Worm (Caenorhabditis elegans): ENCODE data around the gene Y32G9B.1.

Gene Y32G9B.1

ce11 chrV:1875497-1875988 is 45.7 kb upstream of the Y32G9B.1 start (continued):
- TF ChIP-seq madf-3 (GFP tag; IDR thresholded peaks at IDR 0.05) (peak; percentile 61; the same call in 1 of the 2 replicates), dpl-1 (GFP tag; optimal IDR thresholded peaks at IDR 0.05) (no peak), rcor-1 (GFP tag; IDR thresholded peaks at IDR 0.05) (peak; percentile 50), snpc-1.3 (tag; optimal IDR thresholded peaks at IDR 0.05; ENCODE audit: insufficient read depth) (no peak), let-607 (tag; optimal IDR thresholded peaks at IDR 0.05) (peak in 1 of 2 experiments; percentile 40), T07F8.4 (tag; optimal IDR thresholded peaks at IDR 0.05) (no peak), F57A8.1 (GFP tag; optimal IDR thresholded peaks at IDR 0.05) (no peak), B0019.2 (GFP tag; conservative IDR thresholded peaks at IDR 0.05) (no peak; the same call in 1 of the 2 replicates), bed-1 (GFP tag; IDR thresholded peaks at IDR 0.05) (no peak), Y53G8AR.9 (GFP tag; conservative IDR thresholded peaks at IDR 0.05) (peak; percentile 81), attf-5 (GFP tag; optimal IDR thresholded peaks at IDR 0.05) (peak; percentile 27), madf-10 (tag; optimal IDR thresholded peaks at IDR 0.05) (peak; percentile 20), egl-44 (GFP tag; IDR thresholded peaks at IDR 0.05) (peak; percentile 32; the same call in 1 of the 2 replicates), mes-4 (tag; optimal IDR thresholded peaks at IDR 0.05) (no peak), ceh-40 (GFP tag; IDR thresholded peaks at IDR 0.05) (peak; percentile 70; the same call in 1 of the 2 replicates), F39B2.1 (GFP tag; IDR thresholded peaks at IDR 0.05) (peak; percentile 21; the same call in 1 of the 2 replicates), B0261.1 (tag; optimal IDR thresholded peaks at IDR 0.05) (peak; percentile 38), C06A6.2 (GFP tag; conservative IDR thresholded peaks at IDR 0.05) (no peak), ZK185.1 (tag; optimal IDR thresholded peaks at IDR 0.05; ENCODE audit: poor library complexity, severe bottlenecking) (no peak), snpc-1.1 (tag; optimal IDR thresholded peaks at IDR 0.05; ENCODE audit: insufficient read depth) (no peak), F57C9.4 (tag; optimal IDR thresholded peaks at IDR 0.05) (peak; percentile 94), lsy-27 (tag; optimal IDR thresholded peaks at IDR 0.05; ENCODE audit: borderline replicate concordance, insufficient read depth) (no peak), Y95B8A.8 (GFP tag; IDR thresholded peaks at IDR 0.05) (peak; percentile 81), F49E8.2 (tag; optimal IDR thresholded peaks at IDR 0.05; ENCODE audit: insufficient read depth) (peak; percentile 71), unc-62 (GFP tag; optimal IDR thresholded peaks at IDR 0.05) (no peak), attf-6 (GFP tag; IDR thresholded peaks at IDR 0.05) (peak; percentile 69; the same call in 1 of the 2 replicates), somi-1 (GFP tag; optimal IDR thresholded peaks at IDR 0.05) (no peak), sea-2 (GFP tag; IDR thresholded peaks at IDR 0.05) (no peak), efl-1 (GFP tag; optimal IDR thresholded peaks at IDR 0.05) (no peak), xnd-1 (tag; optimal IDR thresholded peaks at IDR 0.05) (no peak), nhr-179 (tag; optimal IDR thresholded peaks at IDR 0.05) (no peak), cebp-1 (GFP tag; IDR thresholded peaks at IDR 0.05) (no peak), cebp-1 (tag; optimal IDR thresholded peaks at IDR 0.05) (peak; percentile 78), snpc-3.4 (tag; optimal IDR thresholded peaks at IDR 0.05) (peak; percentile 62), mel-28 (tag; optimal IDR thresholded peaks at IDR 0.05; ENCODE audit: borderline replicate concordance) (no peak), Y67H2A.10 (GFP tag; conservative IDR thresholded peaks at IDR 0.05) (no peak), F37B4.10 (GFP tag; IDR thresholded peaks at IDR 0.05) (no peak), C17E4.6 (GFP tag; IDR thresholded peaks at IDR 0.05) (0 out of 2 replicates have a peak, but pooled peaks have one; percentile 11), nhr-90 (tag; optimal IDR thresholded peaks at IDR 0.05) (no peak), atf-7 (tag; optimal IDR thresholded peaks at IDR 0.05) (peak; percentile 76), F52B5.7 (tag; optimal IDR thresholded peaks at IDR 0.05) (peak; percentile 96), sdz-38 (tag; optimal IDR thresholded peaks at IDR 0.05) (no peak), let-526 (GFP tag; IDR thresholded peaks at IDR 0.05) (0 out of 2 replicates have a peak, but pooled peaks have one; percentile 28), lir-1 (GFP tag; conservative IDR thresholded peaks at IDR 0.05) (no peak), egl-18 (GFP tag; IDR thresholded peaks at IDR 0.05) (no peak), tbp1 (GFP tag; optimal IDR thresholded peaks at IDR 0.05) (peak; percentile 58), madf-6 (GFP tag; IDR thresholded peaks at IDR 0.05) (peak; percentile 74)

Measured in whole organism, young adult.